Fruit fly (Drosophila melanogaster) whole organism, embryonic: ENCODE data around the gene Iris.

Experiments used
- Aef1 ChIP-seq: fragments of 200-800 bp; sonication (Bioruptor generic); IDR thresholded peaks from 3 replicates; pipeline ENCODE4 v1.3.6; 2022; ENCODE audit warnings: missing biosample characterization, missing genetic modification characterization
- Atf-2 ChIP-seq: fragments of 200-800 bp; sonication (Bioruptor generic); optimal IDR thresholded peaks from 2 replicates; lab custom pipeline; 2016; ENCODE audit warnings: missing biosample characterization, missing genetic modification characterization
- Atf3 ChIP-seq: fragments of 200-800 bp; sonication (Bioruptor generic); optimal IDR thresholded peaks from 3 replicates; lab custom pipeline; 2016; ENCODE audit warnings: missing biosample characterization, missing genetic modification characterization
- CG10267 ChIP-seq: fragments of 200-800 bp; sonication (Bioruptor generic); optimal IDR thresholded peaks from 2 replicates; lab custom pipeline; 2018; ENCODE audit warnings: missing biosample characterization, mild to moderate bottlenecking, missing genetic modification characterization, moderate library complexity
- CG10565 ChIP-seq: fragments of 200-800 bp; sonication (Bioruptor generic); optimal IDR thresholded peaks from 3 replicates; lab custom pipeline; 2016; ENCODE audit warnings: missing biosample characterization, mild to moderate bottlenecking, missing genetic modification characterization
- CG12659 ChIP-seq: fragments of 200-800 bp; sonication (Bioruptor generic); optimal IDR thresholded peaks from 3 replicates; lab custom pipeline; 2017; ENCODE audit warnings: mild to moderate bottlenecking, missing biosample characterization, missing genetic modification reagents, missing genetic modification characterization
- CG13296 ChIP-seq: fragments of 200-800 bp; sonication (Bioruptor generic); optimal IDR thresholded peaks from 3 replicates; lab custom pipeline; 2018; ENCODE audit warnings: missing biosample characterization, mild to moderate bottlenecking, missing genetic modification characterization
- CG13894 ChIP-seq: fragments of 200-800 bp; sonication (Bioruptor generic); optimal IDR thresholded peaks from 3 replicates; lab custom pipeline; 2018; ENCODE audit warnings: missing biosample characterization, mild to moderate bottlenecking, missing genetic modification characterization, moderate library complexity
- CG15479 ChIP-seq: fragments of 200-800 bp; sonication (Bioruptor generic); optimal IDR thresholded peaks from 3 replicates; lab custom pipeline; 2019; ENCODE audit warnings: missing biosample characterization, mild to moderate bottlenecking, missing genetic modification characterization, moderate library complexity
- CG1602 ChIP-seq: fragments of 200-800 bp; sonication (Bioruptor generic); optimal IDR thresholded peaks from 3 replicates; lab custom pipeline; 2016; ENCODE audit warnings: missing biosample characterization, missing genetic modification characterization
- CG1647 ChIP-seq: fragments of 200-800 bp; sonication (Bioruptor generic); optimal IDR thresholded peaks from 3 replicates; lab custom pipeline; 2016; ENCODE audit warnings: missing biosample characterization, missing genetic modification characterization
- CG16813 ChIP-seq: fragments of 200-800 bp; sonication (Bioruptor generic); IDR thresholded peaks from 3 replicates; pipeline ENCODE4 v1.3.6; 2022; ENCODE audit warnings: missing biosample characterization, missing genetic modification characterization; ENCODE audit not compliant: partially characterized antibody
- CG17186 ChIP-seq: fragments of 200-800 bp; sonication (Bioruptor generic); optimal IDR thresholded peaks from 3 replicates; lab custom pipeline; 2017; ENCODE audit warnings: missing biosample characterization, missing genetic modification reagents, missing genetic modification characterization
- CG17912 ChIP-seq: fragments of 200-800 bp; sonication (Bioruptor generic); optimal IDR thresholded peaks from 2 replicates; lab custom pipeline; 2018; ENCODE audit warnings: missing biosample characterization, mild to moderate bottlenecking, missing genetic modification characterization
- CG32532 ChIP-seq: fragments of 200-800 bp; sonication (Bioruptor generic); IDR thresholded peaks from 2 replicates; pipeline ENCODE4 v1.3.6; 2022; ENCODE audit warnings: missing biosample characterization, missing genetic modification characterization
- CG32767 ChIP-seq: fragments of 200-800 bp; sonication (Bioruptor generic); IDR thresholded peaks from 2 replicates; pipeline ENCODE4 v1.3.6; 2022; ENCODE audit warnings: missing biosample characterization, missing genetic modification characterization
- CG33557 ChIP-seq: fragments of 200-800 bp; sonication (Bioruptor generic); optimal IDR thresholded peaks from 2 replicates; lab custom pipeline; 2019; ENCODE audit warnings: missing biosample characterization, mild to moderate bottlenecking, missing genetic modification characterization, moderate library complexity
- CG34376 ChIP-seq: fragments of 200-800 bp; sonication (Bioruptor generic); optimal IDR thresholded peaks from 2 replicates; lab custom pipeline; 2018; ENCODE audit warnings: missing biosample characterization, mild to moderate bottlenecking, missing genetic modification characterization
- CG42726 ChIP-seq: fragments of 200-800 bp; sonication (Bioruptor generic); IDR thresholded peaks from 2 replicates; pipeline ENCODE4 v1.3.6; 2022; ENCODE audit warnings: missing biosample characterization, missing genetic modification characterization; ENCODE audit not compliant: partially characterized antibody
- CG8478 ChIP-seq: fragments of >200 bp; optimal IDR thresholded peaks from 2 replicates; lab custom pipeline; 2018
- D19B ChIP-seq: fragments of 200-800 bp; sonication (Bioruptor generic); optimal IDR thresholded peaks from 2 replicates; lab custom pipeline; 2017; ENCODE audit warnings: missing biosample characterization, mild to moderate bottlenecking, missing genetic modification characterization
- Dbx ChIP-seq: fragments of 200-800 bp; sonication (Bioruptor generic); IDR thresholded peaks from 3 replicates; pipeline ENCODE4 v1.3.6; 2022; ENCODE audit warnings: missing biosample characterization, missing genetic modification characterization
- Dip3 ChIP-seq: fragments of 200-800 bp; sonication (Bioruptor generic); optimal IDR thresholded peaks from 3 replicates; lab custom pipeline; 2016; ENCODE audit warnings: missing biosample characterization, missing genetic modification characterization
- Doc2 ChIP-seq: fragments of 200-800 bp; sonication (Bioruptor generic); IDR thresholded peaks from 2 replicates; pipeline ENCODE4 v1.3.6; 2022; ENCODE audit warnings: missing biosample characterization, missing genetic modification characterization
- Eip74EF ChIP-seq, 2 experiments: fragments of 200-800 bp in 1 of 2; fragments of >200 bp in 1 of 2; sonication (Bioruptor generic) in 1 of 2; optimal IDR thresholded peaks; 2 replicates each; lab custom pipeline; 2017 to 2019; ENCODE audit warnings: missing biosample characterization in 2 of 2, missing genetic modification characterization in 2 of 2, mild to moderate bottlenecking in 1 of 2, moderate library complexity in 1 of 2
- Ets65A ChIP-seq: fragments of 200-800 bp; sonication (Bioruptor generic); peaks from one replicate; lab custom pipeline; 2016; ENCODE audit warnings: missing biosample characterization, missing genetic modification characterization
- Fer2 ChIP-seq: fragments of 200-800 bp; sonication (Bioruptor generic); optimal IDR thresholded peaks from 2 replicates; lab custom pipeline; 2018; ENCODE audit warnings: missing biosample characterization, mild to moderate bottlenecking, missing genetic modification characterization, moderate library complexity
- Gug ChIP-seq: fragments of 200-800 bp; sonication (Bioruptor generic); IDR thresholded peaks from 4 replicates; pipeline ENCODE4 v1.3.6; 2022; ENCODE audit warnings: missing biosample characterization, missing genetic modification characterization
- Hmr ChIP-seq: fragments of 200-800 bp; sonication (Bioruptor generic); optimal IDR thresholded peaks from 3 replicates; lab custom pipeline; 2017; ENCODE audit warnings: mild to moderate bottlenecking, missing biosample characterization, missing genetic modification reagents, missing genetic modification characterization
- Med ChIP-seq: fragments of 200-800 bp; sonication (Bioruptor generic); peaks from one replicate; lab custom pipeline; 2016; ENCODE audit warnings: missing biosample characterization, missing genetic modification characterization, mild to moderate bottlenecking, inconsistent platforms, moderate library complexity
- Opbp ChIP-seq: fragments of 200-800 bp; sonication (Bioruptor generic); IDR thresholded peaks from 3 replicates; pipeline ENCODE4 v1.3.6; 2022; ENCODE audit warnings: missing biosample characterization, missing genetic modification characterization; ENCODE audit not compliant: partially characterized antibody
- Taf1 ChIP-seq: fragments of 200-800 bp; sonication (Bioruptor generic); IDR thresholded peaks from 2 replicates; pipeline ENCODE4 v1.3.6; 2022; ENCODE audit warnings: missing biosample characterization, missing genetic modification characterization
- ara ChIP-seq: fragments of 200-800 bp; sonication (Bioruptor generic); IDR thresholded peaks from 2 replicates; pipeline ENCODE4 v1.3.6; 2022; ENCODE audit warnings: missing biosample characterization, missing genetic modification characterization
- chif ChIP-seq, 2 experiments: fragments of 200-800 bp; sonication (Bioruptor generic); optimal IDR thresholded peaks; 3 replicates each; lab custom pipeline; 2016; ENCODE audit warnings: missing biosample characterization in 2 of 2, missing genetic modification characterization in 2 of 2
- ci ChIP-seq: fragments of 200-800 bp; sonication (Bioruptor generic); IDR thresholded peaks from 3 replicates; pipeline ENCODE4 v1.3.6; 2022; ENCODE audit warnings: missing biosample characterization, missing genetic modification characterization
- cwo ChIP-seq: fragments of 200-800 bp; sonication (Bioruptor generic); optimal IDR thresholded peaks from 3 replicates; lab custom pipeline; 2017; ENCODE audit warnings: missing biosample characterization, missing genetic modification characterization, mild to moderate bottlenecking, moderate library complexity, missing genetic modification reagents
- esg ChIP-seq: fragments of 200-800 bp; sonication (Bioruptor generic); conservative IDR thresholded peaks from 2 replicates; pipeline ENCODE4 v1.3.6; 2022; ENCODE audit warnings: missing biosample characterization, missing genetic modification characterization
- exex ChIP-seq: fragments of 200-800 bp; sonication (Bioruptor generic); optimal IDR thresholded peaks from 4 replicates; lab custom pipeline; 2018; ENCODE audit warnings: missing biosample characterization, mild to moderate bottlenecking, missing genetic modification characterization, moderate library complexity
- fd96Cb ChIP-seq: fragments of 200-800 bp; sonication (Bioruptor generic); optimal IDR thresholded peaks from 2 replicates; lab custom pipeline; 2018; ENCODE audit warnings: missing biosample characterization, mild to moderate bottlenecking, missing genetic modification characterization, moderate library complexity
- ftz-f1 ChIP-seq: fragments of 200-800 bp; sonication (Bioruptor generic); optimal IDR thresholded peaks from 2 replicates; lab custom pipeline; 2016; ENCODE audit warnings: missing biosample characterization, missing genetic modification characterization
- jumu ChIP-seq: fragments of 200-800 bp; sonication (Bioruptor generic); optimal IDR thresholded peaks from 3 replicates; lab custom pipeline; 2016; ENCODE audit warnings: missing biosample characterization, missing genetic modification characterization
- lab ChIP-seq: fragments of 200-800 bp; sonication (Bioruptor generic); optimal IDR thresholded peaks from 3 replicates; lab custom pipeline; 2017; ENCODE audit warnings: missing biosample characterization, missing genetic modification characterization, mild to moderate bottlenecking, moderate library complexity, missing genetic modification reagents
- rib ChIP-seq: fragments of 200-800 bp; sonication (Bioruptor generic); IDR thresholded peaks from 2 replicates; pipeline ENCODE4 v1.3.6; 2022; ENCODE audit warnings: missing biosample characterization, missing genetic modification characterization
- schlank ChIP-seq: fragments of 200-800 bp; sonication (Bioruptor generic); optimal IDR thresholded peaks from 2 replicates; lab custom pipeline; 2018; ENCODE audit warnings: missing biosample characterization, mild to moderate bottlenecking, missing genetic modification characterization
- sd ChIP-seq: fragments of 200-800 bp; sonication (Bioruptor generic); optimal IDR thresholded peaks from 3 replicates; lab custom pipeline; 2018; ENCODE audit warnings: missing biosample characterization, mild to moderate bottlenecking, missing genetic modification characterization, moderate library complexity
- sug ChIP-seq: fragments of 200-800 bp; optimal IDR thresholded peaks from 2 replicates; lab custom pipeline; 2019; ENCODE audit warnings: missing biosample characterization, mild to moderate bottlenecking, missing genetic modification characterization, moderate library complexity
- tin ChIP-seq: fragments of 200-800 bp; sonication (Bioruptor generic); optimal IDR thresholded peaks from 3 replicates; lab custom pipeline; 2016; ENCODE audit warnings: missing biosample characterization, missing genetic modification characterization

Iris gene

dm6 chr2L:1114230-1114629 lies 19.7 kb downstream of the Iris start:
- TF ChIP-seq rib (0 out of 2 replicates have a peak, but pooled peaks have one; percentile 11), sug (tag; lab: Kevin White, UChicago) (peak; percentile 58), CG34376 (GFP tag; lab: Kevin White, UChicago) (peak; percentile 13), CG17912 (no peak), D19B (GFP tag; lab: Kevin White, UChicago) (no peak), schlank (no peak), exex (peak; percentile 36), CG32532 (GFP tag; lab: Robert Waterston, UW) (peak; percentile 49), CG13894 (peak; percentile 50), Taf1 (no peak), sd (tag; lab: Kevin White, UChicago) (peak; percentile 26), CG1647 (GFP tag; lab: Kevin White, UChicago) (no peak), lab (GFP tag; lab: Kevin White, UChicago) (peak; percentile 32), CG8478 (lab: Kevin White, UChicago) (no peak), cwo (peak; percentile 40), Med (GFP tag; lab: Kevin White, UChicago) (peak; percentile 72), Doc2 (GFP tag; lab: Robert Waterston, UW) (no peak), Dbx (GFP tag; lab: Robert Waterston, UW) (peak; percentile 51; the same call in 2 of the 3 replicates), Atf-2 (GFP tag; lab: Kevin White, UChicago) (no peak)

dm6 chr2L:1112641-1113040 lies 21.3 kb downstream of the Iris start, which contains the start of gene CG14340:
CG14340 (plus strand) TSS chr2L:1112941.
- TF ChIP-seq CG10565 = no peak

- TF ChIP-seq Dip3 (GFP tag; lab: Kevin White, UChicago) (peak; percentile 13), Fer2 (tag; lab: Kevin White, UChicago) (no peak), CG33557 (GFP tag; lab: Kevin White, UChicago) (peak; percentile 4), Opbp (peak; percentile 12; the same call in 1 of the 3 replicates), CG1602 (GFP tag; lab: Kevin White, UChicago) (peak; percentile 15), ara (GFP tag; lab: Robert Waterston, UW) (peak; percentile 23; the same call in 1 of the 2 replicates), sug (tag; lab: Kevin White, UChicago) (peak; percentile 83), esg (GFP tag; lab: Robert Waterston, UW) (no peak), chif (GFP tag; optimal IDR thresholded peaks at IDR 0.05; lab: Kevin White, UChicago) (peak; percentile 19 to 42), Aef1 (GFP tag; lab: Robert Waterston, UW) (peak; percentile 48; the same call in 2 of the 3 replicates), CG13296 (GFP tag; lab: Kevin White, UChicago) (no peak), Atf3 (no peak), Hmr (peak; percentile 45), Ets65A (GFP tag; lab: Kevin White, UChicago) (peak; percentile 76), fd96Cb (tag; lab: Kevin White, UChicago) (no peak), tin (GFP tag; lab: Kevin White, UChicago) (peak; percentile 54), CG16813 (GFP tag; lab: Robert Waterston, UW) (peak; percentile 9; the same call in 2 of the 3 replicates), ci (GFP tag; lab: Robert Waterston, UW) (0 out of 3 replicates have a peak, but pooled peaks have one; percentile 15), CG42726 (GFP tag; lab: Robert Waterston, UW) (peak; percentile 56; the same call in 1 of the 2 replicates), CG32767 (no peak), CG17186 (GFP tag; lab: Kevin White, UChicago) (no peak), ftz-f1 (GFP tag; lab: Kevin White, UChicago) (peak; percentile 41), CG12659 (GFP tag; lab: Kevin White, UChicago) (peak; percentile 70), Eip74EF (GFP tag; optimal IDR thresholded peaks at IDR 0.05; lab: Kevin White, UChicago) (no peak), CG10267 (tag; lab: Kevin White, UChicago) (peak; percentile 43), jumu (peak; percentile 20), CG15479 (GFP tag; lab: Kevin White, UChicago) (peak; percentile 34), Gug (GFP tag; lab: Robert Waterston, UW) (no peak)
Observed at dm6 chr2L:1108029-1108688, 25.7 kb downstream of the Iris start, which contains the start of the genes PolrMT and CG14339. PolrMT (minus strand) TSS chr2L:1108373. CG14339 (plus strand) TSS chr2L:1108540.
